1 fruit fly cellular context compared by ENCODE assay signal in the genomic region with DNA sequence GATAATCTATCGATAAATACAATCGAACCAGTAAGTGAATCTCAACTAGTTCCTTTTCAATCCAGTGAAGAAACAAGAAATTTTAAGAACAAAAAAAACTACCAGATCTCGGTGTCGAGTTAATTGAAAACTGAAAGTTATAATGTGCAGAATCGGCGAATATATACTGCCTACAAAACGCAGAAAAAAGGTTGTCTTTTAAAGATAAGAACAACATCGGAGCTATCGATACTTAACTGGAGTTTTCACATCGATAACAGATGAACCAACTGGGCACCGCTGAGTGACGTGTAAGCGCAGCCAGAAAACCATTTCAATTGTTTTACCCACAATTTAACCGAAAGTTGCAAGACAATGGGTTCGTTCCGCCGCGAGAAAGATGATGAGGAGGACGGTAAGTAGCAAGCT.
TF ChIP-seq lines count a peak whose summit lies in the region.

A gene (plus strand): TSS at position 259 of the 408 bp plus-strand sequence.

TF ChIP-seq in whole organism, embryonic, 481 proteins besides CTCF, POLR2A, EP300 and RAD21 (continued from another document and continues in another):
- TF ChIP-seq zf30C (GFP tag; optimal IDR thresholded peaks at IDR 0.05; lab: Kevin White, UChicago) (no peak), sens (GFP tag; lab: Kevin White, UChicago) (peak; percentile 53), E2f1 (GFP tag; IDR thresholded peaks at IDR 0.05; lab: Robert Waterston, UW) (no peak), CG33213 (GFP tag; optimal IDR thresholded peaks at IDR 0.05; lab: Kevin White, UChicago) (peak; percentile 1), ci (GFP tag; IDR thresholded peaks at IDR 0.05; lab: Robert Waterston, UW) (no peak), CG9817 (tag; optimal IDR thresholded peaks at IDR 0.05; lab: Kevin White, UChicago) (no peak), CG6791 (GFP tag; IDR thresholded peaks at IDR 0.05; lab: Robert Waterston, UW; ENCODE audit: partially characterized antibody) (peak; percentile 78; the same call in 2 of the 3 replicates), Meics (GFP tag; optimal IDR thresholded peaks at IDR 0.05; lab: Kevin White, UChicago) (no peak), CG3281 (GFP tag; optimal IDR thresholded peaks at IDR 0.05; lab: Kevin White, UChicago) (no peak), hbn (GFP tag; IDR thresholded peaks at IDR 0.05; lab: Robert Waterston, UW; ENCODE audit: partially characterized antibody) (peak; percentile 90), tio (GFP tag; optimal IDR thresholded peaks at IDR 0.05; lab: Kevin White, UChicago) (no peak), cato (GFP tag; optimal IDR thresholded peaks at IDR 0.05; lab: Kevin White, UChicago; ENCODE audit: borderline replicate concordance) (no peak), pnt (GFP tag; optimal IDR thresholded peaks at IDR 0.05; lab: Kevin White, UChicago) (no peak), CG15514 (GFP tag; optimal IDR thresholded peaks at IDR 0.05; lab: Kevin White, UChicago) (peak; percentile 99), sob (GFP tag; IDR thresholded peaks at IDR 0.05; lab: Robert Waterston, UW) (no peak), CG8924 (tag; optimal IDR thresholded peaks at IDR 0.05; lab: Kevin White, UChicago) (no peak), CG6854 (GFP tag; optimal IDR thresholded peaks at IDR 0.05; lab: Kevin White, UChicago) (no peak), repo (GFP tag; optimal IDR thresholded peaks at IDR 0.05; lab: Kevin White, UChicago) (no peak), ro (GFP tag; IDR thresholded peaks at IDR 0.05; lab: Robert Waterston, UW) (no peak), Dek (tag; optimal IDR thresholded peaks at IDR 0.05; lab: Kevin White, UChicago) (no peak), twi (tag; optimal IDR thresholded peaks at IDR 0.05; lab: Kevin White, UChicago) (no peak), al (GFP tag; IDR thresholded peaks at IDR 0.05; lab: Robert Waterston, UW) (no peak), sisA (GFP tag; IDR thresholded peaks at IDR 0.05; lab: Robert Waterston, UW) (no peak), Mes4 (GFP tag; optimal IDR thresholded peaks at IDR 0.05; lab: Kevin White, UChicago) (no peak), CG3838 (GFP tag; optimal IDR thresholded peaks at IDR 0.05; lab: Kevin White, UChicago) (no peak), CG31365 (tag; optimal IDR thresholded peaks at IDR 0.05; lab: Kevin White, UChicago) (no peak), CG12942 (GFP tag; optimal IDR thresholded peaks at IDR 0.05; lab: Kevin White, UChicago) (no peak), Taf1 (GFP tag; IDR thresholded peaks at IDR 0.05; lab: Robert Waterston, UW) (no peak), E2f2 (GFP tag; IDR thresholded peaks at IDR 0.05; lab: Robert Waterston, UW) (peak; percentile 91), Sin3A (optimal IDR thresholded peaks at IDR 0.05; lab: Kevin White, UChicago) (peak; percentile 37), tin (GFP tag; optimal IDR thresholded peaks at IDR 0.05; lab: Kevin White, UChicago) (no peak), hb (GFP tag; IDR thresholded peaks at IDR 0.05; lab: Robert Waterston, UW; ENCODE audit: partially characterized antibody) (peak; percentile 80), Spps (tag; optimal IDR thresholded peaks at IDR 0.05; lab: Kevin White, UChicago) (peak; percentile 16), Oli (tag; optimal IDR thresholded peaks at IDR 0.05; lab: Kevin White, UChicago) (no peak), CG15601 (tag; optimal IDR thresholded peaks at IDR 0.05; lab: Kevin White, UChicago) (no peak), CG1647 (GFP tag; optimal IDR thresholded peaks at IDR 0.05; lab: Kevin White, UChicago) (no peak), CG11398 (GFP tag; optimal IDR thresholded peaks at IDR 0.05; lab: Kevin White, UChicago) (no peak), HLH3B (GFP tag; IDR thresholded peaks at IDR 0.05; lab: Robert Waterston, UW) (no peak), CG1832 (GFP tag; optimal IDR thresholded peaks at IDR 0.05; lab: Kevin White, UChicago) (no peak), chif (GFP tag; optimal IDR thresholded peaks at IDR 0.05; lab: Kevin White, UChicago) (no peak), CG11247 (GFP tag; IDR thresholded peaks at IDR 0.05; lab: Robert Waterston, UW) (no peak), Trl (optimal IDR thresholded peaks at IDR 0.05; lab: Kevin White, UChicago) (no peak), Trl (GFP tag; optimal IDR thresholded peaks at IDR 0.05; lab: Kevin White, UChicago) (no peak), lilli (GFP tag; optimal IDR thresholded peaks at IDR 0.05; lab: Kevin White, UChicago) (peak; percentile 14), CG17568 (GFP tag; optimal IDR thresholded peaks at IDR 0.05; lab: Kevin White, UChicago) (no peak), jumu (GFP tag; optimal IDR thresholded peaks at IDR 0.05; lab: Kevin White, UChicago) (no peak), CG9876 (GFP tag; optimal IDR thresholded peaks at IDR 0.05; lab: Kevin White, UChicago) (no peak), CG30020 (tag; optimal IDR thresholded peaks at IDR 0.05; lab: Kevin White, UChicago) (no peak), so (GFP tag; IDR thresholded peaks at IDR 0.05; lab: Robert Waterston, UW) (no peak), Neu2 (GFP tag; optimal IDR thresholded peaks at IDR 0.05; lab: Kevin White, UChicago; ENCODE audit: borderline replicate concordance) (no peak), CG1529 (GFP tag; optimal IDR thresholded peaks at IDR 0.05; lab: Kevin White, UChicago) (no peak), chinmo (GFP tag; IDR thresholded peaks at IDR 0.05; lab: Robert Waterston, UW; ENCODE audit: partially characterized antibody) (0 out of 4 replicates have a peak, but pooled peaks have one; percentile 47), CG5180 (GFP tag; optimal IDR thresholded peaks at IDR 0.05; lab: Kevin White, UChicago) (no peak), gcm2 (GFP tag; optimal IDR thresholded peaks at IDR 0.05; lab: Kevin White, UChicago) (no peak), CG10543 (GFP tag; optimal IDR thresholded peaks at IDR 0.05; lab: Kevin White, UChicago) (no peak), CG4854 (GFP tag; optimal IDR thresholded peaks at IDR 0.05; lab: Kevin White, UChicago) (no peak), croc (GFP tag; conservative IDR thresholded peaks at IDR 0.05; lab: Robert Waterston, UW) (no peak), en (GFP tag; optimal IDR thresholded peaks at IDR 0.05; lab: Kevin White, UChicago) (no peak), CG14441 (GFP tag; IDR thresholded peaks at IDR 0.05; lab: Robert Waterston, UW) (no peak), cad (GFP tag; optimal IDR thresholded peaks at IDR 0.05; lab: Kevin White, UChicago) (no peak), HHEX (GFP tag; optimal IDR thresholded peaks at IDR 0.05; lab: Kevin White, UChicago) (no peak), salm (tag; optimal IDR thresholded peaks at IDR 0.05; lab: Kevin White, UChicago) (no peak), sima (GFP tag; optimal IDR thresholded peaks at IDR 0.05; lab: Kevin White, UChicago) (no peak), CG18476 (GFP tag; optimal IDR thresholded peaks at IDR 0.05; lab: Kevin White, UChicago) (no peak), MESR4 (GFP tag; optimal IDR thresholded peaks at IDR 0.05; lab: Kevin White, UChicago) (peak; percentile 95), CG12659 (GFP tag; optimal IDR thresholded peaks at IDR 0.05; lab: Kevin White, UChicago) (no peak), BEAF-32 (GFP tag; optimal IDR thresholded peaks at IDR 0.05; lab: Kevin White, UChicago) (peak; percentile 87), gcm (GFP tag; optimal IDR thresholded peaks at IDR 0.05; lab: Kevin White, UChicago) (peak; percentile 15), Dbx (GFP tag; IDR thresholded peaks at IDR 0.05; lab: Robert Waterston, UW) (no peak), NFAT (GFP tag; IDR thresholded peaks at IDR 0.05; lab: Robert Waterston, UW) (no peak), bbx (GFP tag; IDR thresholded peaks at IDR 0.05; lab: Robert Waterston, UW; ENCODE audit: partially characterized antibody) (peak; percentile 81), CG4820 (GFP tag; optimal IDR thresholded peaks at IDR 0.05; lab: Kevin White, UChicago) (no peak), CG10321 (GFP tag; IDR thresholded peaks at IDR 0.05; lab: Robert Waterston, UW) (no peak), aop (GFP tag; IDR thresholded peaks at IDR 0.05; lab: Robert Waterston, UW) (no peak), CG17912 (GFP tag; optimal IDR thresholded peaks at IDR 0.05; lab: Kevin White, UChicago) (no peak), Aef1 (GFP tag; IDR thresholded peaks at IDR 0.05; lab: Robert Waterston, UW) (no peak), Lim3 (GFP tag; IDR thresholded peaks at IDR 0.05; lab: Robert Waterston, UW) (no peak), CG14860 (GFP tag; IDR thresholded peaks at IDR 0.05; lab: Robert Waterston, UW; ENCODE audit: partially characterized antibody) (peak; percentile 90), mld (GFP tag; IDR thresholded peaks at IDR 0.05; lab: Robert Waterston, UW; ENCODE audit: partially characterized antibody) (peak; percentile 36; the same call in 1 of the 3 replicates), eve (GFP tag; optimal IDR thresholded peaks at IDR 0.05; lab: Kevin White, UChicago) (no peak), CG13424 (tag; optimal IDR thresholded peaks at IDR 0.05; lab: Kevin White, UChicago) (no peak), CG5953 (GFP tag; IDR thresholded peaks at IDR 0.05; lab: Robert Waterston, UW) (no peak), seq (GFP tag; IDR thresholded peaks at IDR 0.05; lab: Robert Waterston, UW) (no peak), az2 (GFP tag; optimal IDR thresholded peaks at IDR 0.05; lab: Kevin White, UChicago) (no peak), CG43689 (GFP tag; IDR thresholded peaks at IDR 0.05; lab: Robert Waterston, UW) (no peak), Xbp1 (GFP tag; optimal IDR thresholded peaks at IDR 0.05; lab: Kevin White, UChicago) (peak; percentile 77), dpn (GFP tag; optimal IDR thresholded peaks at IDR 0.05; lab: Kevin White, UChicago) (peak in 1 of 2 experiments; percentile 9), D19A (tag; optimal IDR thresholded peaks at IDR 0.05; lab: Kevin White, UChicago) (no peak), ttk (GFP tag; IDR thresholded peaks at IDR 0.05; lab: Robert Waterston, UW) (no peak), CG15696 (tag; optimal IDR thresholded peaks at IDR 0.05; lab: Kevin White, UChicago) (no peak), gsb-n (tag; optimal IDR thresholded peaks at IDR 0.05; lab: Kevin White, UChicago) (no peak), CG7556 (GFP tag; optimal IDR thresholded peaks at IDR 0.05; lab: Kevin White, UChicago) (no peak), CG13775 (GFP tag; optimal IDR thresholded peaks at IDR 0.05; lab: Kevin White, UChicago) (no peak), Atf6 (GFP tag; IDR thresholded peaks at IDR 0.05; lab: Robert Waterston, UW) (no peak), Fer2 (tag; optimal IDR thresholded peaks at IDR 0.05; lab: Kevin White, UChicago) (no peak), odd (GFP tag; optimal IDR thresholded peaks at IDR 0.05; lab: Kevin White, UChicago) (no peak), pfk (GFP tag; optimal IDR thresholded peaks at IDR 0.05; lab: Kevin White, UChicago) (no peak), CG17186 (GFP tag; optimal IDR thresholded peaks at IDR 0.05; lab: Kevin White, UChicago) (no peak), ase (GFP tag; IDR thresholded peaks at IDR 0.05; lab: Robert Waterston, UW) (no peak), kah (GFP tag; optimal IDR thresholded peaks at IDR 0.05; lab: Kevin White, UChicago) (no peak), Usf (GFP tag; optimal IDR thresholded peaks at IDR 0.05; lab: Kevin White, UChicago) (no peak), sc (optimal IDR thresholded peaks at IDR 0.05; lab: Kevin White, UChicago) (no peak), sc (GFP tag; optimal IDR thresholded peaks at IDR 0.05; lab: Kevin White, UChicago) (no peak), Adf1 (GFP tag; IDR thresholded peaks at IDR 0.05; lab: Robert Waterston, UW) (no peak), Hr39 (optimal IDR thresholded peaks at IDR 0.05; lab: Kevin White, UChicago) (no peak), vfl (GFP tag; optimal IDR thresholded peaks at IDR 0.05; lab: Kevin White, UChicago) (no peak), Sry-β (GFP tag; optimal IDR thresholded peaks at IDR 0.05; lab: Kevin White, UChicago) (peak; percentile 59), Hey (tag; optimal IDR thresholded peaks at IDR 0.05; lab: Kevin White, UChicago) (no peak), CG2199 (GFP tag; IDR thresholded peaks at IDR 0.05; lab: Robert Waterston, UW) (no peak), sqz (GFP tag; optimal IDR thresholded peaks at IDR 0.05; lab: Kevin White, UChicago) (no peak), CG6272 (GFP tag; IDR thresholded peaks at IDR 0.05; lab: Robert Waterston, UW) (no peak), Atf-2 (GFP tag; optimal IDR thresholded peaks at IDR 0.05; lab: Kevin White, UChicago) (no peak), h (optimal IDR thresholded peaks at IDR 0.05; lab: Kevin White, UChicago) (no peak), H15 (GFP tag; IDR thresholded peaks at IDR 0.05; lab: Robert Waterston, UW) (no peak), ERR (GFP tag; optimal IDR thresholded peaks at IDR 0.05; lab: Kevin White, UChicago) (no peak), cas (GFP tag; IDR thresholded peaks at IDR 0.05; lab: Robert Waterston, UW) (no peak), br (optimal IDR thresholded peaks at IDR 0.05; lab: Kevin White, UChicago) (no peak), CG3407 (GFP tag; optimal IDR thresholded peaks at IDR 0.05; lab: Kevin White, UChicago) (no peak), zfh1 (GFP tag; IDR thresholded peaks at IDR 0.05; lab: Robert Waterston, UW) (no peak), Fer1 (GFP tag; optimal IDR thresholded peaks at IDR 0.05; lab: Kevin White, UChicago) (no peak), CG2129 (GFP tag; IDR thresholded peaks at IDR 0.05; lab: Robert Waterston, UW; ENCODE audit: partially characterized antibody) (peak; percentile 77), CG4282 (GFP tag; optimal IDR thresholded peaks at IDR 0.05; lab: Kevin White, UChicago) (no peak), toy (GFP tag; IDR thresholded peaks at IDR 0.05; lab: Robert Waterston, UW) (no peak), Gug (GFP tag; IDR thresholded peaks at IDR 0.05; lab: Robert Waterston, UW) (no peak), CG17328 (GFP tag; IDR thresholded peaks at IDR 0.05; lab: Robert Waterston, UW) (no peak), CG12769 (tag; optimal IDR thresholded peaks at IDR 0.05; lab: Kevin White, UChicago) (no peak), tx (GFP tag; optimal IDR thresholded peaks at IDR 0.05; lab: Kevin White, UChicago) (no peak), sr (GFP tag; IDR thresholded peaks at IDR 0.05; lab: Robert Waterston, UW) (no peak), Chrac-16 (GFP tag; optimal IDR thresholded peaks at IDR 0.05; lab: Kevin White, UChicago) (no peak), slbo (GFP tag; IDR thresholded peaks at IDR 0.05; lab: Robert Waterston, UW) (no peak), sna (GFP tag; IDR thresholded peaks at IDR 0.05; lab: Robert Waterston, UW; ENCODE audit: partially characterized antibody) (peak; percentile 97), Hand (GFP tag; optimal IDR thresholded peaks at IDR 0.05; lab: Kevin White, UChicago) (no peak), esg (GFP tag; conservative IDR thresholded peaks at IDR 0.05; lab: Robert Waterston, UW) (no peak), CG33557 (GFP tag; optimal IDR thresholded peaks at IDR 0.05; lab: Kevin White, UChicago) (no peak)
